Fruit fly (Drosophila melanogaster) whole organism, embryonic: ENCODE measurements around the gene CG9391.

Experiments
- Awh ChIP-seq: fragments of 200-800 bp; sonication (Bioruptor generic); IDR thresholded peaks from 2 replicates; pipeline ENCODE4, ENCODE4 v1.3.6; 2022; ENCODE audit warnings: missing biosample characterization, missing genetic modification characterization
- BEAF-32 ChIP-seq: fragments of 200-800 bp; sonication (Bioruptor generic); optimal IDR thresholded peaks from 3 replicates; lab custom pipeline; 2017; ENCODE audit warnings: missing biosample characterization, missing genetic modification characterization, mild to moderate bottlenecking, moderate library complexity, missing genetic modification reagents
- BtbVII ChIP-seq: fragments of 200-800 bp; sonication (Bioruptor generic); optimal IDR thresholded peaks from 3 replicates; lab custom pipeline; 2017; ENCODE audit warnings: missing biosample characterization, mild to moderate bottlenecking, missing genetic modification characterization
- CG10209 ChIP-seq: fragments of 200-800 bp; sonication (Bioruptor generic); optimal IDR thresholded peaks from 3 replicates; lab custom pipeline; 2017; ENCODE audit warnings: missing biosample characterization, mild to moderate bottlenecking, missing genetic modification characterization, missing genetic modification reagents
- CG10565 ChIP-seq: fragments of 200-800 bp; sonication (Bioruptor generic); optimal IDR thresholded peaks from 3 replicates; lab custom pipeline; 2016; ENCODE audit warnings: missing biosample characterization, mild to moderate bottlenecking, missing genetic modification characterization
- CG11560 ChIP-seq: fragments of 200-800 bp; sonication (Bioruptor generic); IDR thresholded peaks from 3 replicates; pipeline ENCODE4 v1.3.6; 2022; ENCODE audit warnings: missing biosample characterization, missing genetic modification characterization
- CG12942 ChIP-seq: fragments of 200-800 bp; sonication (Bioruptor generic); optimal IDR thresholded peaks from 3 replicates; lab custom pipeline; 2016; ENCODE audit warnings: missing biosample characterization, missing genetic modification characterization
- CG13775 ChIP-seq: fragments of 200-800 bp; sonication (Bioruptor generic); optimal IDR thresholded peaks from 3 replicates; lab custom pipeline; 2017; ENCODE audit warnings: missing biosample characterization, mild to moderate bottlenecking, missing genetic modification characterization
- CG14965 ChIP-seq: fragments of 200-800 bp; sonication (Bioruptor generic); optimal IDR thresholded peaks from 2 replicates; lab custom pipeline; 2016; ENCODE audit warnings: missing biosample characterization, missing genetic modification characterization, borderline replicate concordance
- CG15479 ChIP-seq: fragments of 200-800 bp; sonication (Bioruptor generic); optimal IDR thresholded peaks from 3 replicates; lab custom pipeline; 2019; ENCODE audit warnings: missing biosample characterization, mild to moderate bottlenecking, missing genetic modification characterization, moderate library complexity
- CG18764 ChIP-seq: fragments of 200-800 bp; sonication (Bioruptor generic); optimal IDR thresholded peaks from 3 replicates; lab custom pipeline; 2016; ENCODE audit warnings: missing biosample characterization, missing genetic modification characterization
- CG2129 ChIP-seq: fragments of 200-800 bp; sonication (Bioruptor generic); IDR thresholded peaks from 2 replicates; pipeline ENCODE4 v1.3.6; 2022; ENCODE audit warnings: missing biosample characterization, missing genetic modification characterization; ENCODE audit not compliant: partially characterized antibody
- CG2202 ChIP-seq: fragments of 200-800 bp; sonication (Bioruptor generic); optimal IDR thresholded peaks from 2 replicates; lab custom pipeline; 2018; ENCODE audit warnings: missing biosample characterization, mild to moderate bottlenecking, missing genetic modification characterization
- CG31224 ChIP-seq: fragments of 200-800 bp; sonication (Bioruptor generic); IDR thresholded peaks from 2 replicates; pipeline ENCODE4 v1.3.6; 2022; ENCODE audit warnings: missing biosample characterization, missing genetic modification characterization
- CG32767 ChIP-seq: fragments of 200-800 bp; sonication (Bioruptor generic); IDR thresholded peaks from 2 replicates; pipeline ENCODE4 v1.3.6; 2022; ENCODE audit warnings: missing biosample characterization, missing genetic modification characterization
- CG4360 ChIP-seq: fragments of 200-800 bp; sonication (Bioruptor generic); IDR thresholded peaks from 2 replicates; pipeline ENCODE4 v1.3.6; 2022; ENCODE audit warnings: missing biosample characterization, missing genetic modification characterization
- CG6175 ChIP-seq: fragments of 200-800 bp; sonication (Bioruptor generic); IDR thresholded peaks from 3 replicates; pipeline ENCODE4 v1.3.6; 2022; ENCODE audit warnings: missing biosample characterization, missing genetic modification characterization
- CG6654 ChIP-seq: fragments of 200-800 bp; sonication (Bioruptor generic); optimal IDR thresholded peaks from 2 replicates; lab custom pipeline; 2017; ENCODE audit warnings: missing biosample characterization, mild to moderate bottlenecking, missing genetic modification characterization
- CG6791 ChIP-seq: fragments of 200-800 bp; sonication (Bioruptor generic); IDR thresholded peaks from 3 replicates; pipeline ENCODE4 v1.3.6; 2022; ENCODE audit warnings: missing biosample characterization, missing genetic modification characterization; ENCODE audit not compliant: partially characterized antibody
- CG6854 ChIP-seq: fragments of 200-800 bp; sonication (Bioruptor generic); optimal IDR thresholded peaks from 3 replicates; lab custom pipeline; 2017; ENCODE audit warnings: missing biosample characterization, mild to moderate bottlenecking, missing genetic modification characterization
- CG7357 ChIP-seq: fragments of 200-800 bp; sonication (Bioruptor generic); IDR thresholded peaks from 3 replicates; pipeline ENCODE4 v1.3.6; 2022; ENCODE audit warnings: missing biosample characterization, missing genetic modification characterization
- CG7928 ChIP-seq: fragments of 200-800 bp; sonication (Bioruptor generic); optimal IDR thresholded peaks from 2 replicates; lab custom pipeline; 2017; ENCODE audit warnings: missing biosample characterization, mild to moderate bottlenecking, missing genetic modification characterization
- CG8388 ChIP-seq: fragments of 200-800 bp; sonication (Bioruptor generic); optimal IDR thresholded peaks from 2 replicates; lab custom pipeline; 2019; ENCODE audit warnings: missing biosample characterization, mild to moderate bottlenecking, missing genetic modification characterization, moderate library complexity
- CG8944 ChIP-seq: fragments of 200-800 bp; sonication (Bioruptor generic); optimal IDR thresholded peaks from 3 replicates; lab custom pipeline; 2016; ENCODE audit warnings: missing biosample characterization, missing genetic modification characterization
- Dek ChIP-seq: fragments of 200-800 bp; sonication (Bioruptor generic); optimal IDR thresholded peaks from 3 replicates; lab custom pipeline; 2019; ENCODE audit warnings: missing biosample characterization, mild to moderate bottlenecking, missing genetic modification characterization, moderate library complexity
- E2f1 ChIP-seq: fragments of 200-800 bp; sonication (Bioruptor generic); IDR thresholded peaks from 2 replicates; pipeline ENCODE4 v1.3.6; 2022; ENCODE audit warnings: missing biosample characterization, missing genetic modification characterization
- Fer1 ChIP-seq: fragments of 200-800 bp; sonication (Bioruptor generic); optimal IDR thresholded peaks from 2 replicates; lab custom pipeline; 2017; ENCODE audit warnings: missing biosample characterization, mild to moderate bottlenecking, missing genetic modification characterization
- Gug ChIP-seq: fragments of 200-800 bp; sonication (Bioruptor generic); IDR thresholded peaks from 4 replicates; pipeline ENCODE4 v1.3.6; 2022; ENCODE audit warnings: missing biosample characterization, missing genetic modification characterization
- MESR4 ChIP-seq: fragments of 200-800 bp; sonication (Bioruptor generic); optimal IDR thresholded peaks from 2 replicates; lab custom pipeline; 2018; ENCODE audit warnings: missing biosample characterization, mild to moderate bottlenecking, missing genetic modification characterization, moderate library complexity
- Max ChIP-seq: fragments of 200-800 bp; sonication (Bioruptor generic); optimal IDR thresholded peaks from 2 replicates; lab custom pipeline; 2016; ENCODE audit warnings: missing biosample characterization, mild to moderate bottlenecking, missing genetic modification characterization
- Nf-YB ChIP-seq: fragments of 200-800 bp; sonication (Bioruptor generic); optimal IDR thresholded peaks from 3 replicates; lab custom pipeline; 2019; ENCODE audit warnings: missing biosample characterization, mild to moderate bottlenecking, missing genetic modification characterization, moderate library complexity
- Sin3A ChIP-seq: fragments of >200 bp; optimal IDR thresholded peaks from 2 replicates; lab custom pipeline; 2018
- Ssrp ChIP-seq: fragments of 200-800 bp; sonication (Bioruptor generic); optimal IDR thresholded peaks from 2 replicates; lab custom pipeline; 2018; ENCODE audit warnings: missing biosample characterization, mild to moderate bottlenecking, missing genetic modification characterization, moderate library complexity
- Taf1 ChIP-seq: fragments of 200-800 bp; sonication (Bioruptor generic); IDR thresholded peaks from 2 replicates; pipeline ENCODE4 v1.3.6; 2022; ENCODE audit warnings: missing biosample characterization, missing genetic modification characterization
- al ChIP-seq: fragments of 200-800 bp; sonication (Bioruptor generic); IDR thresholded peaks from 2 replicates; pipeline ENCODE4 v1.3.6; 2022; ENCODE audit warnings: missing biosample characterization, missing genetic modification characterization
- ara ChIP-seq: fragments of 200-800 bp; sonication (Bioruptor generic); IDR thresholded peaks from 2 replicates; pipeline ENCODE4 v1.3.6; 2022; ENCODE audit warnings: missing biosample characterization, missing genetic modification characterization
- ato ChIP-seq: fragments of 200-800 bp; sonication (Bioruptor generic); IDR thresholded peaks from 2 replicates; pipeline ENCODE4 v1.3.6; 2022; ENCODE audit warnings: missing biosample characterization, missing genetic modification characterization; ENCODE audit not compliant: partially characterized antibody
- bigmax ChIP-seq: fragments of 200-800 bp; sonication (Bioruptor generic); optimal IDR thresholded peaks from 2 replicates; lab custom pipeline; 2018; ENCODE audit warnings: missing biosample characterization, mild to moderate bottlenecking, missing genetic modification characterization
- cas ChIP-seq: fragments of 200-800 bp; sonication (Bioruptor generic); IDR thresholded peaks from 2 replicates; pipeline ENCODE4 v1.3.6; 2022; ENCODE audit warnings: missing biosample characterization, missing genetic modification characterization
- corto ChIP-seq: fragments of 200-800 bp; sonication (Bioruptor generic); optimal IDR thresholded peaks from 2 replicates; lab custom pipeline; 2016; ENCODE audit warnings: missing biosample characterization, mild to moderate bottlenecking, missing genetic modification characterization, moderate library complexity
- hbn ChIP-seq: fragments of 200-800 bp; sonication (Bioruptor generic); IDR thresholded peaks from 2 replicates; pipeline ENCODE4 v1.3.6; 2022; ENCODE audit warnings: missing biosample characterization, missing genetic modification characterization; ENCODE audit not compliant: partially characterized antibody
- lab ChIP-seq: fragments of 200-800 bp; sonication (Bioruptor generic); optimal IDR thresholded peaks from 3 replicates; lab custom pipeline; 2017; ENCODE audit warnings: missing biosample characterization, missing genetic modification characterization, mild to moderate bottlenecking, moderate library complexity, missing genetic modification reagents
- schlank ChIP-seq: fragments of 200-800 bp; sonication (Bioruptor generic); optimal IDR thresholded peaks from 2 replicates; lab custom pipeline; 2018; ENCODE audit warnings: missing biosample characterization, mild to moderate bottlenecking, missing genetic modification characterization
- sens ChIP-seq: fragments of 200-800 bp; sonication (Bioruptor generic); peaks from one replicate; lab custom pipeline; 2016; ENCODE audit warnings: missing biosample characterization, missing genetic modification characterization
- sqz ChIP-seq: fragments of 200-800 bp; sonication (Bioruptor generic); optimal IDR thresholded peaks from 3 replicates; lab custom pipeline; 2018; ENCODE audit warnings: missing biosample characterization, mild to moderate bottlenecking, missing genetic modification characterization
- sr ChIP-seq: fragments of 200-800 bp; sonication (Bioruptor generic); IDR thresholded peaks from 3 replicates; pipeline ENCODE4 v1.3.6; 2022; ENCODE audit warnings: missing biosample characterization, missing genetic modification characterization
- ssp ChIP-seq: fragments of 200-800 bp; sonication (Bioruptor generic); IDR thresholded peaks from 2 replicates; pipeline ENCODE4 v1.3.6; 2022; ENCODE audit warnings: missing biosample characterization, missing genetic modification characterization
- twi ChIP-seq: fragments of 200-800 bp; optimal IDR thresholded peaks from 2 replicates; lab custom pipeline; 2019; ENCODE audit warnings: missing biosample characterization, mild to moderate bottlenecking, missing genetic modification characterization, moderate library complexity

The CG9391 gene

DNA sequence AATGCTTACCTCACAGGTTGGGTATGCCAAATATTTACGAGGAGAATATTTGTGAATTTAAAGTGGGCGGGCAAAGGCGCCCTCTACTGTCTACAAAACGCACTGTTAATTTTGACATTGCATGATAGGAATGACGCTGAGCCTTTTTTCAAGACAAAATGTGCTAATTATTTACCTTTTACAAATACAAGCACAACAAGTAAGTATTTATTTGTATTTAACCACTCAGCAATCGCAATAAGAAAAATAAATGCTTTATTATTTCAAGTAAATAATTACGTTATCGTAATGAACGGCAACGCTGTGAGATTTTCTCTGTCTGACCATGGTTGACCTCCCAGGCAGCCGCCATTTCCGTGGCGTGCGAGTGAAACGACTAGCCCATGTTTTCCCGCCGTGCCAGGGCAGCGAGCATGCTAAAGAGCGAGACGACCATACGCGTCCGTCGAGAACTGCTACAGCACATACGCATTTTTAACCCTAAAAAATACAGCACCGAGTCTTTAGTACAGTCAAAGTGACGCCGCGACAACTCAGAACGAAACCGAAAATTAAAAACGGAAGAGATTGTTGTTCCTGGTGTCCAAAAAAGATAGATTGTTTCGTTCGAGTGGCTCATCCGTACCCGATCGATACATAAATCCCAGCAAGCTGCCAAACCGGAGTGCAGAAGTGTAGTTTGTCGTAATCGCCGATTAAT lies 17.7 kb upstream of the CG9391 start, which contains the start of the genes CG12974 and pzg (continued):
- peak; percentile 82 for TF ChIP-seq Max (GFP tag; lab: Kevin White, UChicago)
- peak; percentile 90 for TF ChIP-seq Sin3A (lab: Kevin White, UChicago)
- peak; percentile 29 for TF ChIP-seq CG15479 (GFP tag; lab: Kevin White, UChicago)
- 0 out of 3 replicates have a peak, but pooled peaks have one; percentile 6 for TF ChIP-seq CG6175
- TF ChIP-seq E2f1, result peak; percentile 82
- no peak for TF ChIP-seq CG2129
- peak; percentile 68 for TF ChIP-seq lab (GFP tag; lab: Kevin White, UChicago)
- peak; percentile 48 for TF ChIP-seq CG8944
- TF ChIP-seq CG4360 (GFP tag; lab: Robert Waterston, UW), result peak; percentile 18; the same call in 1 of the 2 replicates
- TF ChIP-seq Dek (tag; lab: Kevin White, UChicago), result peak; percentile 56
- peak; percentile 72; the same call in 2 of the 3 replicates for TF ChIP-seq CG7357
- peak; percentile 7 for TF ChIP-seq CG2202
- TF ChIP-seq ato (GFP tag; lab: Robert Waterston, UW), result peak; percentile 67; the same call in 1 of the 2 replicates
- peak; percentile 72 for TF ChIP-seq sqz (GFP tag; lab: Kevin White, UChicago)
- TF ChIP-seq CG14965 (GFP tag; lab: Kevin White, UChicago), result no peak
- peak; percentile 86 for TF ChIP-seq ssp (GFP tag; lab: Robert Waterston, UW)
- TF ChIP-seq Awh (GFP tag; lab: Robert Waterston, UW), result peak; percentile 21; the same call in 1 of the 2 replicates
- peak; percentile 48; the same call in 1 of the 2 replicates for TF ChIP-seq CG31224
- TF ChIP-seq BtbVII (GFP tag; lab: Kevin White, UChicago), result peak; percentile 27
- TF ChIP-seq CG10565 (GFP tag; lab: Kevin White, UChicago), result no peak
- peak; percentile 82 for TF ChIP-seq MESR4 (GFP tag; lab: Kevin White, UChicago)
- TF ChIP-seq CG6654 (GFP tag; lab: Kevin White, UChicago), result peak; percentile 35
- peak; percentile 82 for TF ChIP-seq ara (GFP tag; lab: Robert Waterston, UW)
- peak; percentile 36; the same call in 1 of the 2 replicates for TF ChIP-seq cas (GFP tag; lab: Robert Waterston, UW)
- peak; percentile 34; the same call in 1 of the 3 replicates for TF ChIP-seq sr (GFP tag; lab: Robert Waterston, UW)
- TF ChIP-seq Ssrp, result peak; percentile 90
- no peak for TF ChIP-seq corto (GFP tag; lab: Kevin White, UChicago)
- peak; percentile 67 for TF ChIP-seq CG12942 (GFP tag; lab: Kevin White, UChicago)
- TF ChIP-seq CG8388, result peak; percentile 3
- TF ChIP-seq sens, result peak; percentile 82
- no peak for TF ChIP-seq Gug
- TF ChIP-seq Taf1 (GFP tag; lab: Robert Waterston, UW), result 0 out of 2 replicates have a peak, but pooled peaks have one; percentile 14
- TF ChIP-seq hbn (GFP tag; lab: Robert Waterston, UW), result peak; percentile 20
- peak; percentile 80 for TF ChIP-seq al (GFP tag; lab: Robert Waterston, UW)
- TF ChIP-seq CG10209, result peak; percentile 77
- peak; percentile 7 for TF ChIP-seq schlank (tag; lab: Kevin White, UChicago)
- TF ChIP-seq BEAF-32, result peak; percentile 69
- peak; percentile 48; the same call in 1 of the 2 replicates for TF ChIP-seq CG32767 (GFP tag; lab: Robert Waterston, UW)
- peak; percentile 67; the same call in 2 of the 3 replicates for TF ChIP-seq CG6791
- peak; percentile 66 for TF ChIP-seq Nf-YB
- peak; percentile 94 for TF ChIP-seq CG13775
- TF ChIP-seq bigmax, result peak; percentile 92
- peak; percentile 65; the same call in 2 of the 3 replicates for TF ChIP-seq CG11560 (tag; lab: Robert Waterston, UW)
- peak; percentile 69 for TF ChIP-seq CG7928 (GFP tag; lab: Kevin White, UChicago)
- peak; percentile 1 for TF ChIP-seq CG6854 (GFP tag; lab: Kevin White, UChicago)
- TF ChIP-seq twi, result peak; percentile 63
- peak; percentile 97 for TF ChIP-seq CG18764
- peak; percentile 67 for TF ChIP-seq Fer1
